Fruit fly (Drosophila melanogaster) whole organism: ENCODE results near the gene CG7006.
A peak's percentile ranks its signal among the peaks of the same experiment; 100 is the strongest.

Experiments used
- CG8478 ChIP-seq: fragments of >200 bp; optimal IDR thresholded peaks from 2 replicates; lab custom pipeline; 2018; ENCODE audit warnings: inconsistent platforms
- Dll ChIP-seq: fragments of >200 bp; optimal IDR thresholded peaks from 2 replicates; lab custom pipeline; 2017
- EcR ChIP-seq, 2 experiments: fragments of >200 bp; optimal IDR thresholded peaks; 2 replicates each; lab custom pipeline; 2017; ENCODE audit warnings: missing biosample characterization in 2 of 2, missing genetic modification characterization in 2 of 2, missing genetic modification reagents in 2 of 2
- pan ChIP-seq: fragments of >200 bp; optimal IDR thresholded peaks from 2 replicates; lab custom pipeline; 2017
- psq ChIP-seq: fragments of >200 bp; optimal IDR thresholded peaks from 2 replicates; lab custom pipeline; 2017
- usp ChIP-seq: fragments of >200 bp; optimal IDR thresholded peaks from 2 replicates; lab custom pipeline; 2017; ENCODE audit warnings: missing biosample characterization, missing genetic modification characterization, mixed read lengths

CG7006 gene

dm6 chr3R:24860316-24860826 lies 9.9 kb downstream of the CG7006 start, which contains the start of gene CG13639:
Gene CG13639 (minus strand): TSS chr3R:24860366.
- TF ChIP-seq EcR (GFP tag; optimal IDR thresholded peaks at IDR 0.05; lab: Kevin White, UChicago) (no peak), pan (lab: Kevin White, UChicago) (no peak), Dll (lab: Kevin White, UChicago) (no peak), usp (GFP tag; lab: Kevin White, UChicago) (no peak), CG8478 (lab: Kevin White, UChicago) (no peak), psq (lab: Kevin White, UChicago) (no peak)

DNA sequence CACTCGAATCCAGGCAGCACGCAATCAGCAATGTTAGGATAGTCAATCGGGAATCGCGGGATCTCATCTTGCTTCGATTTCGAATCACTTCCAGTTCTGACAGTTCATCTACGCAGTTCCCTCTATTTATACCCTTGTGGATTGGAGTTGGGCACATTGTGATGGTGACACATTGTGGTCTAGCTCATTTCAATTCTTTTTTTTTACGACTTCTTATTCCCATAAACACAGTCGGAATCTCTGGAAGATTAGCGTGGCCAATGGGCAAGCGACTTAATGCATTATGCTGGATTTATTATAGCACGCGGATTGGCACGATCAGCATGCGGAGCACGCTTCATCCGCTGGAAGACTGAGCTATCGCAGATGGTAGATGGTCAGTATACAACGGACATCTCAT lies 11.6 kb downstream of the CG7006 start, which contains the start of gene CG13640:
Gene CG13640 (minus strand): TSS at position 101 of the 400 bp plus-strand sequence.
- TF ChIP-seq EcR (GFP tag; optimal IDR thresholded peaks at IDR 0.05; lab: Kevin White, UChicago) (no peak), psq (lab: Kevin White, UChicago) (no peak), CG8478 (lab: Kevin White, UChicago) (no peak), usp (GFP tag; lab: Kevin White, UChicago) (no peak), pan (lab: Kevin White, UChicago) (no peak), Dll (lab: Kevin White, UChicago) (no peak)

dm6 chr3R:24862574-24863089 lies 12.2 kb downstream of the CG7006 start, which contains the start of gene CG7016:
Gene CG7016 (plus strand): TSS chr3R:24862931.
- TF ChIP-seq pan (lab: Kevin White, UChicago) = no peak
- TF ChIP-seq Dll (lab: Kevin White, UChicago) = no peak
- no peak for TF ChIP-seq usp (GFP tag; lab: Kevin White, UChicago)
- TF ChIP-seq psq (lab: Kevin White, UChicago) = no peak
- TF ChIP-seq EcR (GFP tag; optimal IDR thresholded peaks at IDR 0.05; lab: Kevin White, UChicago) = no peak
- no peak for TF ChIP-seq CG8478 (lab: Kevin White, UChicago)

dm6 chr3R:24863894-24864293 lies 13.5 kb downstream of the CG7006 start:
- TF ChIP-seq psq (lab: Kevin White, UChicago) = no peak
- no peak for TF ChIP-seq EcR (GFP tag; optimal IDR thresholded peaks at IDR 0.05; lab: Kevin White, UChicago)

DNA sequence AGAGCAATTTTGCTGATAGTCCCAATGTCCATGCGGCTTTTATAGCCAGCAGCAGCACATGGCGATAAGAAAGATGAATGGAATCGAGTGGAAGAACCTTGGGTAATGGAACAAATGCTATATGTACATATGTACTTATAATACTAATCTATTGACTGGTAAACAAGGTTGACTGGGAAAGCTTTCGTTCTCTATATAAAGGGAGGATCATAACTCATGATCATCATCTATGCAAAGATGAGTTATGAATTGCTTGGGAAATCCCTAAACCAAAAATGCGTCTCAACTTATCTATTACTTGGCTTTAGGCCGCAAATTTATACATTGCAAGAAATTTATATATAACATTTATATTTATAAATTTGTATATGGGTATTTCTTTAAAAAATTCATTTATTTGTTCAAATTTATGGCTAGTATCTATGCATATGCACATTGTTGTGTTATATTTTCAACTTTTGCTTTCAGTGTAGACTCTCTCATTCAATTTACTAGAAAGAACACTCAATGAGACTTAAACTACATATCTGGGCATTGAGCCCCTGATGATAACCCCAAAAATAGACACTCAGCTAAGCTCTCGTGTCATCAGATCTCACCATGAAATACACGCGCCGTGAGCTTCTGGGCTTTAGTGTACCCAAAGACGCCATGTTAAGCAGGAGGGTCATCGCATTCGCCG lies 14.4 kb downstream of the CG7006 start, which contains the start of the genes Srg1 and Elal:
Gene Srg1 (minus strand): TSS at position 14 of the 682 bp plus-strand sequence.
Gene Elal (plus strand): TSS at position 632 of the 682 bp plus-strand sequence.
- no peak for TF ChIP-seq psq (lab: Kevin White, UChicago)
- TF ChIP-seq CG8478 (lab: Kevin White, UChicago) = no peak
- no peak for TF ChIP-seq usp (GFP tag; lab: Kevin White, UChicago)
- no peak for TF ChIP-seq Dll (lab: Kevin White, UChicago)
- no peak for TF ChIP-seq pan (lab: Kevin White, UChicago)
- no peak for TF ChIP-seq EcR (GFP tag; optimal IDR thresholded peaks at IDR 0.05; lab: Kevin White, UChicago)

DNA sequence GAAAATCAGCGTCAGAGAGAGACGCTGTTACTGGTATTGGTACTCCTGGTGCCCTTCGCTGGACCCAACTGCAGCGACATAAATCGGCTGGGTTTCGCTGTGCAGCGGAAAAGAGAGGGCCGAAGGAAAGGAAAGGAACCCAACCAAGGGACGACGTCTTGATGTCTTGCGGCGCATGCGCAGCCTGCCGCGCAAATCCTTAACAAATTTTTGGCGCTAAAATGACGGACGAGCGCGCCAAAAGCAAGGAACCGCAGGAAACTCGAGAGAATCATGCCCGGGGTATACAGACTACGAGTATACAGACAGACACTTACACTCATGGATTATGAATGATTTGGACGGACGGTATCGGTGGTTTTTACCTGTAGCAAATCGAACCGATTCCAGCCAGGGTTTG lies 16.5 kb downstream of the CG7006 start:
- TF ChIP-seq CG8478 (lab: Kevin White, UChicago) (no peak), Dll (lab: Kevin White, UChicago) (no peak), usp (GFP tag; lab: Kevin White, UChicago) (no peak), psq (lab: Kevin White, UChicago) (no peak), pan (lab: Kevin White, UChicago) (no peak), EcR (GFP tag; optimal IDR thresholded peaks at IDR 0.05; lab: Kevin White, UChicago) (no peak)

DNA sequence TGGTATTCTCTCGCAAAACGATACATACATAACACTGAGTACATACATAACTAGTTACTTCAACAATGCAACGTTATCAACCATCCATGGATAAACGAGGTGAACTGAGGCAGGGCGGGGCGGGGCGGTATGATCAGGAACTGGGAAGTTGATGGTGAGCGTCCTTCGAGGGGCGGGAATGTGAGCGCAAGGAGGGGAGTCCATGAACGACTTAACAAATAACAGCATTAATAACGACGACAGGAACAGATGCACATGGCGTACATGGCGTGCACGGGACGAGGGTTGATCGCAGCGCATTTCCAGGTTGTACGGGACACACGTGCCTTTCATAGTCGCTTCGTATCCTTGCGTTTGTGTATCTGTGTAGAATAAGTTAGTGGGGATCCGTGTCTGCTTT lies 17.5 kb downstream of the CG7006 start:
- no peak for TF ChIP-seq usp (GFP tag; lab: Kevin White, UChicago)

dm6 chr3R:24870389-24871048 lies 20.1 kb downstream of the CG7006 start, which contains the start of gene CycB3:
Gene CycB3 (minus strand): TSS chr3R:24870816.
- TF ChIP-seq CG8478 (lab: Kevin White, UChicago) (no peak), pan (lab: Kevin White, UChicago) (no peak)

DNA sequence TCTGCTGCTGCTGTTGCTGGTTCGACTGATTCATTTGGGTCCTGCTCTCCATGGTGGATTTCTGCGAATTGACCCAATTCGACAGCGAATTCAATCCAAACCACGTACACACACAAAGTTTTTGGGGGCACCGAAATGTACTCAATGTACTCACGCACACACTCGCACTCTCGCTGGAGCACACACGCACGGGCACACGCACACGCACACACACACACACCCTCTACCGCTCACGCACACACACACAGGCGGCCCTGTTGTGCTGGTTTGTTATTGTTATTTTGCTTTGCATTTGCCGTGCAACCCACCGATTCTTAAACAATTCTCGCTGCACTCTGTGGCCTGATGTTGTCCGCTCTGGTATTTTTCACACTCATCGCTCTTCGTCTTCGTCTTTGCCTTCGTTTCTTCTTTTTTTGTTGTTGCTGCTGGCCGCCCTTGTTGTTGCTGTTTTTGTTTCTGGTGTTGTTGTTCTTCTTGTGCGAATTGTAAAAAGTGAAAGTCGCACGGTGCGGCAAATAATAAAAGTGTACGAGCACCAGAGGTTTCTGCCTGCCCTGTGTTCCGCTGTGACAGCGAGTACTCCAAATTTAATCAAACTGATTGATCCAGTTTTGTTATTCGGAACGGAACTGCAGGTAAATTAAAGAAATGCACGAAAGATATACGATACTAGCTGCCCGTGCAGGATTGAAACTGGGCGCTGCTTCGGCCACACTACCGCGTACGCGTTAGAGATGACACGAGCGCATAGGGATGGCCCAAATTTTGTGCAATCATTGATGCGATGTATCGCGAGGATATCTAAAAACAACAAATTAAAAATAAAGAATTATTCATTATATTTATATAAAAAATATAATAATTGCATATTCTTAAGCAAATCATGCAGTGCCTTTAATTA lies 25.8 kb downstream of the CG7006 start, which contains the start of gene CG3744:
Gene CG3744 (minus strand): TSS at position 716 of the 904 bp plus-strand sequence.
- TF ChIP-seq psq (lab: Kevin White, UChicago) (no peak), CG8478 (lab: Kevin White, UChicago) (peak; percentile 59), Dll (lab: Kevin White, UChicago) (no peak)

DNA sequence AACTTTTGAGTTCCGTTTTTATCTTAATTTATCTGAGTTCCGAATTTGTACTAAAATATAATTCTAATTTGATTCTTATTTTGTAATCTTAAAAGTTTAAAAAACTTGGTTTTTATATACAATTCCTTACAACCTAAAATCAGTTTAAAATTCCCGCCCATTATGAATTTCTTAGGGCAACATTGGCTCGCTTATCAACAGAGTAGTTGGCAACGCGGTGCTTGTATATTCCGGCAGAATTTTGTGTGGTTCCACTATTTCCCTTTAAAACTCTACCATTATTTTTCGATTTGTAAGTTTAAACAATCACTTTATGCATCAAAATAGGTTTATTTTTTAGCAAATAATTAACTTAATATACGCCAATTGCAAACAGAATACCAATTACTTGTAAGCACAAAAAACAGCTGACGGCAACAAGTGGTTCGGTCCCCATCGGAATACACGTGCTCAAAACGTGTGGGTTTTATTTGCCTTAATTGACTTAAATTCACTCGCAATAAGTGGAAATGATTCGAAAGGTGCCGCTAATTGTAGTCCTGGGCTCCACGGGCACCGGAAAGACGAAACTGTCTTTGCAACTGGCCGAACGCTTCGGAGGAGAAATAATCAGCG lies 26.5 kb downstream of the CG7006 start, which contains the start of the genes CG11089 and CG31381:
Gene CG11089 (plus strand): TSS at position 203 of the 615 bp plus-strand sequence.
Gene CG31381 (plus strand): TSS at position 203 of the 615 bp plus-strand sequence.
- no peak for TF ChIP-seq EcR (GFP tag; optimal IDR thresholded peaks at IDR 0.05; lab: Kevin White, UChicago)
- TF ChIP-seq CG8478 (lab: Kevin White, UChicago) = no peak
- TF ChIP-seq Dll (lab: Kevin White, UChicago) = no peak
- no peak for TF ChIP-seq psq (lab: Kevin White, UChicago)
- no peak for TF ChIP-seq pan (lab: Kevin White, UChicago)
- no peak for TF ChIP-seq usp (GFP tag; lab: Kevin White, UChicago)
